Worm (Caenorhabditis elegans) whole organism, young adult: ENCODE measurements around the gene F44E7.9.

ENCODE experiments used
- F33H1.4 ChIP-seq: fragments of 200-800 bp; sonication (Bioruptor generic); IDR thresholded peaks from 2 replicates; pipeline ENCODE4 v1.3.6; 2022; ENCODE audit warnings: missing genetic modification reagents, missing genetic modification characterization, missing compliant biosample characterization
- F37B4.10 ChIP-seq: fragments of 200-800 bp; sonication (Bioruptor generic); IDR thresholded peaks from 2 replicates; pipeline ENCODE4 v1.3.6; 2022; ENCODE audit warnings: missing genetic modification characterization, missing compliant biosample characterization
- F49E8.2 ChIP-seq: sonication (generic microtip); optimal IDR thresholded peaks from 3 replicates; lab custom pipeline; 2017; ENCODE audit warnings: missing genetic modification characterization, mild to moderate bottlenecking, missing compliant biosample characterization, antibody characterized with exemption, moderate library complexity; ENCODE audit not compliant: insufficient read depth
- K11D2.4 ChIP-seq: fragments of 200-800 bp; sonication (Bioruptor generic); IDR thresholded peaks from 2 replicates; pipeline ENCODE4 v1.3.6; 2022; ENCODE audit warnings: missing genetic modification reagents, missing genetic modification characterization, missing compliant biosample characterization
- T07F8.4 ChIP-seq: sonication (generic microtip); optimal IDR thresholded peaks from 2 replicates; lab custom pipeline; 2016; ENCODE audit warnings: mild to moderate bottlenecking, missing genetic modification characterization, moderate library complexity, missing compliant biosample characterization
- Y53G8AR.9 ChIP-seq: fragments of 200-800 bp; sonication (Bioruptor generic); conservative IDR thresholded peaks from 2 replicates; pipeline ENCODE4 v1.3.6; 2022; ENCODE audit warnings: missing genetic modification reagents, missing genetic modification characterization, missing compliant biosample characterization
- Y56A3A.18 ChIP-seq: fragments of 200-800 bp; sonication (Bioruptor generic); IDR thresholded peaks from 2 replicates; pipeline ENCODE4 v1.3.6; 2022; ENCODE audit warnings: missing genetic modification reagents, missing genetic modification characterization, missing compliant biosample characterization
- Y67H2A.10 ChIP-seq: fragments of 200-800 bp; sonication (Bioruptor generic); conservative IDR thresholded peaks from 2 replicates; pipeline ENCODE4 v1.3.6; 2022; ENCODE audit warnings: missing genetic modification reagents, missing genetic modification characterization, missing compliant biosample characterization
- Y79H2A.3 ChIP-seq: fragments of 200-800 bp; sonication (Bioruptor generic); conservative IDR thresholded peaks from 2 replicates; pipeline ENCODE4 v1.3.6; 2022; ENCODE audit warnings: missing genetic modification reagents, missing genetic modification characterization, missing compliant biosample characterization
- ZK185.1 ChIP-seq: sonication (generic microtip); optimal IDR thresholded peaks from 2 replicates; lab custom pipeline; 2016; ENCODE audit warnings: mild to moderate bottlenecking, missing genetic modification characterization, missing compliant biosample characterization; ENCODE audit not compliant: poor library complexity, severe bottlenecking
- akir-1 ChIP-seq: fragments of 200-800 bp; sonication (Bioruptor generic); optimal IDR thresholded peaks from 2 replicates; lab custom pipeline; 2018; ENCODE audit warnings: mild to moderate bottlenecking, missing genetic modification characterization, moderate library complexity, missing compliant biosample characterization
- ama-1 ChIP-seq, 3 experiments: fragments of 150-350 bp in 1 of 3; sonication (generic microtip) in 2 of 3; optimal IDR thresholded peaks; 2 replicates each; lab custom pipeline; 2014 to 2018; ENCODE audit warnings: missing biosample characterization in 2 of 3, missing genetic modification characterization in 2 of 3, missing genetic modification reagents in 2 of 3
- aptf-3 ChIP-seq: fragments of 200-800 bp; sonication (Bioruptor generic); IDR thresholded peaks from 2 replicates; pipeline ENCODE4 v1.3.6; 2022; ENCODE audit warnings: missing genetic modification characterization, missing compliant biosample characterization
- athp-1 ChIP-seq: sonication (generic microtip); optimal IDR thresholded peaks from 2 replicates; lab custom pipeline; 2017; ENCODE audit warnings: mild to moderate bottlenecking, missing genetic modification characterization, missing compliant biosample characterization
- attf-3 ChIP-seq: fragments of 200-800 bp; sonication (Bioruptor generic); conservative IDR thresholded peaks from 2 replicates; pipeline ENCODE4 v1.3.6; 2022; ENCODE audit warnings: missing genetic modification reagents, missing genetic modification characterization, missing compliant biosample characterization
- cebp-1 ChIP-seq, 2 experiments: fragments of 200-800 bp in 1 of 2; sonication (Bioruptor generic) in 1 of 2; sonication (generic microtip) in 1 of 2; IDR thresholded peaks in 1 of 2; optimal IDR thresholded peaks in 1 of 2; 2 replicates each; pipeline versions ENCODE4 v1.3.6 to Lab custom; 2017 to 2022; ENCODE audit warnings: missing compliant biosample characterization in 2 of 2, missing genetic modification characterization in 2 of 2, mild to moderate bottlenecking in 1 of 2, missing genetic modification reagents in 1 of 2, moderate library complexity in 1 of 2
- ceh-100 ChIP-seq: fragments of 200-800 bp; sonication (Bioruptor generic); IDR thresholded peaks from 2 replicates; pipeline ENCODE4 v1.3.6; 2022; ENCODE audit warnings: missing genetic modification reagents, missing genetic modification characterization, missing compliant biosample characterization
- ceh-58 ChIP-seq: fragments of 200-800 bp; sonication (Bioruptor generic); IDR thresholded peaks from 2 replicates; pipeline ENCODE4 v1.3.6; 2022; ENCODE audit warnings: missing genetic modification characterization, missing compliant biosample characterization
- ceh-91 ChIP-seq: fragments of 200-800 bp; sonication (Bioruptor generic); IDR thresholded peaks from 2 replicates; pipeline ENCODE4 v1.3.6; 2022; ENCODE audit warnings: missing genetic modification reagents, missing genetic modification characterization, missing compliant biosample characterization
- die-1 ChIP-seq: sonication (generic microtip); optimal IDR thresholded peaks from 2 replicates; lab custom pipeline; 2016; ENCODE audit warnings: missing genotype, mild to moderate bottlenecking, missing genetic modification characterization, missing compliant biosample characterization
- dox-1 ChIP-seq: fragments of 200-800 bp; sonication (Bioruptor generic); IDR thresholded peaks from 2 replicates; pipeline ENCODE4 v1.3.6; 2022; ENCODE audit warnings: missing genetic modification reagents, missing genetic modification characterization, missing compliant biosample characterization
- dpl-1 ChIP-seq: fragments of 150-350 bp; optimal IDR thresholded peaks from 2 replicates; lab custom pipeline; 2014; ENCODE audit warnings: missing biosample characterization, missing genetic modification reagents, missing genetic modification characterization
- egrh-3 ChIP-seq: fragments of 200-800 bp; sonication (Bioruptor generic); IDR thresholded peaks from 2 replicates; pipeline ENCODE4 v1.3.6; 2022; ENCODE audit warnings: missing genetic modification reagents, missing genetic modification characterization, missing compliant biosample characterization
- ekl-4 ChIP-seq: fragments of 200-800 bp; sonication (Bioruptor generic); IDR thresholded peaks from 2 replicates; pipeline ENCODE4 v1.3.6; 2022; ENCODE audit warnings: missing genetic modification reagents, missing genetic modification characterization, missing compliant biosample characterization
- hrde-1 ChIP-seq: sonication (generic microtip); optimal IDR thresholded peaks from 2 replicates; lab custom pipeline; 2016; ENCODE audit warnings: missing genetic modification characterization, mild to moderate bottlenecking, missing compliant biosample characterization, moderate library complexity, missing genotype, missing genetic modification reagents, borderline replicate concordance
- lin-26 ChIP-seq: fragments of 200-800 bp; sonication (Bioruptor generic); IDR thresholded peaks from 2 replicates; pipeline ENCODE4 v1.3.6; 2022; ENCODE audit warnings: missing genetic modification reagents, missing genetic modification characterization, missing compliant biosample characterization
- lin-35 ChIP-seq, 3 experiments: fragments of 150-350 bp in 2 of 3; sonication (generic microtip) in 1 of 3; optimal IDR thresholded peaks; 2 replicates each; lab custom pipeline; 2014 to 2018; ENCODE audit warnings: missing biosample characterization in 3 of 3, missing genetic modification characterization in 3 of 3, missing genetic modification reagents in 3 of 3
- lsl-1 ChIP-seq: fragments of 200-800 bp; sonication (Bioruptor generic); optimal IDR thresholded peaks from 2 replicates; lab custom pipeline; 2018; ENCODE audit warnings: mild to moderate bottlenecking, missing genetic modification characterization, moderate library complexity, missing compliant biosample characterization
- madf-3 ChIP-seq: fragments of 200-800 bp; sonication (Bioruptor generic); IDR thresholded peaks from 2 replicates; pipeline ENCODE4 v1.3.6; 2022; ENCODE audit warnings: missing genetic modification reagents, missing genetic modification characterization, missing compliant biosample characterization
- madf-6 ChIP-seq: fragments of 200-800 bp; sonication (Bioruptor generic); IDR thresholded peaks from 2 replicates; pipeline ENCODE4 v1.3.6; 2022; ENCODE audit warnings: missing genetic modification reagents, missing genetic modification characterization, missing compliant biosample characterization
- mel-28 ChIP-seq: sonication (generic microtip); optimal IDR thresholded peaks from 2 replicates; lab custom pipeline; 2016; ENCODE audit warnings: borderline replicate concordance, mild to moderate bottlenecking, missing genetic modification characterization, missing compliant biosample characterization
- mxl-1 ChIP-seq: sonication (generic microtip); optimal IDR thresholded peaks from 2 replicates; lab custom pipeline; 2016; ENCODE audit warnings: missing genetic modification characterization, missing compliant biosample characterization
- nfya-1 ChIP-seq: sonication (generic microtip); optimal IDR thresholded peaks from 2 replicates; lab custom pipeline; 2017; ENCODE audit warnings: antibody characterized with exemption, missing compliant biosample characterization, missing genetic modification characterization, borderline replicate concordance; ENCODE audit not compliant: insufficient read depth
- nfya-2 ChIP-seq: fragments of 200-800 bp; sonication (Bioruptor generic); IDR thresholded peaks from 2 replicates; pipeline ENCODE4 v1.3.6; 2022; ENCODE audit warnings: missing genetic modification reagents, missing genetic modification characterization, missing compliant biosample characterization
- nhr-80 ChIP-seq: sonication (generic microtip); optimal IDR thresholded peaks from 2 replicates; lab custom pipeline; 2016; ENCODE audit warnings: missing genetic modification characterization, missing compliant biosample characterization
- nhr-90 ChIP-seq: sonication (generic microtip); optimal IDR thresholded peaks from 2 replicates; lab custom pipeline; 2016; ENCODE audit warnings: missing genotype, mild to moderate bottlenecking, missing genetic modification characterization, missing compliant biosample characterization
- rcor-1 ChIP-seq: fragments of 200-800 bp; sonication (Bioruptor generic); IDR thresholded peaks from 2 replicates; pipeline ENCODE4 v1.3.6; 2022; ENCODE audit warnings: missing genetic modification reagents, missing genetic modification characterization, missing compliant biosample characterization
- repo-1 ChIP-seq: sonication (generic microtip); optimal IDR thresholded peaks from 2 replicates; lab custom pipeline; 2017; ENCODE audit warnings: mild to moderate bottlenecking, missing genetic modification characterization, missing compliant biosample characterization
- sea-2 ChIP-seq: fragments of 200-800 bp; sonication (Bioruptor generic); IDR thresholded peaks from 2 replicates; pipeline ENCODE4 v1.3.6; 2022; ENCODE audit warnings: missing genetic modification characterization, missing compliant biosample characterization
- somi-1 ChIP-seq: fragments of 200-800 bp; sonication (Bioruptor generic); optimal IDR thresholded peaks from 2 replicates; lab custom pipeline; 2018; ENCODE audit warnings: mild to moderate bottlenecking, missing genetic modification characterization, missing compliant biosample characterization
- tlf-1 ChIP-seq: fragments of 200-800 bp; sonication (Bioruptor generic); optimal IDR thresholded peaks from 2 replicates; lab custom pipeline; 2018; ENCODE audit warnings: mild to moderate bottlenecking, missing genetic modification characterization, missing compliant biosample characterization
- unc-130 ChIP-seq: sonication (generic microtip); optimal IDR thresholded peaks from 2 replicates; lab custom pipeline; 2016; ENCODE audit warnings: missing genetic modification reagents, missing genetic modification characterization, missing compliant biosample characterization
- xnd-1 ChIP-seq: sonication (generic microtip); optimal IDR thresholded peaks from 2 replicates; lab custom pipeline; 2016; ENCODE audit warnings: missing genotype, missing genetic modification reagents, missing genetic modification characterization, missing compliant biosample characterization
- zfh-2 ChIP-seq: fragments of 200-800 bp; sonication (Bioruptor generic); conservative IDR thresholded peaks from 2 replicates; pipeline ENCODE4 v1.3.6; 2022; ENCODE audit warnings: missing genetic modification reagents, missing genetic modification characterization, missing compliant biosample characterization
- ztf-18 ChIP-seq: sonication (generic microtip); optimal IDR thresholded peaks from 2 replicates; lab custom pipeline; 2016; ENCODE audit warnings: missing genotype, mild to moderate bottlenecking, missing genetic modification characterization, missing compliant biosample characterization
- ztf-22 ChIP-seq: fragments of 200-800 bp; sonication (Bioruptor generic); optimal IDR thresholded peaks from 2 replicates; lab custom pipeline; 2018; ENCODE audit warnings: mild to moderate bottlenecking, missing genetic modification characterization, moderate library complexity, missing compliant biosample characterization
- ztf-28 ChIP-seq: fragments of 200-800 bp; sonication (Bioruptor generic); IDR thresholded peaks from 2 replicates; pipeline ENCODE4 v1.3.6; 2022; ENCODE audit warnings: missing genetic modification reagents, missing genetic modification characterization, missing compliant biosample characterization

F44E7.9 gene

DNA sequence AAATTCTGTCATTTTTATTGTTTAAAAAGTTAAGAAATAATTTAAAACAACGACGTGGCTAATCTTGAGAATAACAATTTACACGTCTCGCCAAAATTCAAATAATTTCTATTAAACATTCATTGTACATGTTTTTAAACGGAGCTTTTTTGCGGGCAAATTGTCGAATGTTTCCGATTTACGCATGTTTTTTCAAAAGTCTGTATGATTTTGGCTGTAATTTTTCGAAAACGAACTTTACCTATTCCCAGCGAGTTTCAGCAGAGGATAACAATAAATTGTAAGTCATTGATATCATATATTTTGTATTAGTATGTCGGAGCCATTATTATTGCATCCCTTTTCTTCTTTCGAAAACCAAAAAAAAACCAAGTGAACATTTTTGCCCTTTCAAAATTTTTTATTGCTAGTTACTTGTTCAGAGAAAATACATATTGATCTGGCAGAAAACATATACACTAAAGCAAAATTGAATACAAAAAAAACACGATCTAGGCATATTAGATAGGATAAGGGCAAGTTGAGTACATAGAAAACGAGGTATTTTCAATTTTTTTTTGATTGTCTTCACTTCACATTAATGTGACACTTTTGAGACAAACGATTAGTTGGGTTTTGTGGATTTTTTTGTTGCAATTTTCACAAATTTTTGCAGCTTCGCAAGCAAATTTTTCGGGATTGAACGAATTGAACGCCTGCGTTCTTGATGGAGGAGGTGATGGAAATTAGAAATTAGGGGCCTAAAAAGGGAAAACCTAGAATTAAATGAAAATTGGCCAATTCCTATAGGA is 47.7 kb downstream of the F44E7.9 start, which contains the start of gene F26F12.2 (continued):
- TF ChIP-seq Y79H2A.3 (GFP tag; lab: Robert Waterston, UW) = no peak
- TF ChIP-seq nfya-2 = no peak
- no peak for TF ChIP-seq ceh-91 (GFP tag; lab: Robert Waterston, UW)
- no peak for TF ChIP-seq somi-1
- no peak for TF ChIP-seq T07F8.4 (tag; lab: Kevin White, UChicago)
- TF ChIP-seq F37B4.10 (GFP tag; lab: Robert Waterston, UW) = 0 out of 2 replicates have a peak, but pooled peaks have one; percentile 43
- no peak for TF ChIP-seq nhr-90 (tag; lab: Kevin White, UChicago)
- TF ChIP-seq aptf-3 (GFP tag; lab: Robert Waterston, UW) = no peak
- peak; percentile 48 for TF ChIP-seq repo-1
- no peak for TF ChIP-seq egrh-3 (GFP tag; lab: Robert Waterston, UW)
- no peak; the same call in none of the 2 replicates for TF ChIP-seq cebp-1 (GFP tag; IDR thresholded peaks at IDR 0.05; lab: Robert Waterston, UW)
- peak; percentile 69 for TF ChIP-seq cebp-1 (tag; optimal IDR thresholded peaks at IDR 0.05; lab: Kevin White, UChicago)
- TF ChIP-seq ztf-18 (tag; lab: Kevin White, UChicago) = no peak
- TF ChIP-seq xnd-1 (tag; lab: Kevin White, UChicago) = no peak
- TF ChIP-seq F33H1.4 (GFP tag; lab: Robert Waterston, UW) = no peak
- no peak for TF ChIP-seq sea-2 (GFP tag; lab: Robert Waterston, UW)
- TF ChIP-seq dpl-1 (GFP tag; lab: Kevin White, UChicago) = no peak
- no peak for TF ChIP-seq madf-3
- 0 out of 2 replicates have a peak, but pooled peaks have one; percentile 4 for TF ChIP-seq madf-6 (GFP tag; lab: Robert Waterston, UW)
- no peak for TF ChIP-seq attf-3
- TF ChIP-seq ZK185.1 = peak; percentile 75
- no peak for TF ChIP-seq hrde-1 (tag; lab: Kevin White, UChicago)
- no peak for TF ChIP-seq F49E8.2 (tag; lab: Kevin White, UChicago)
- no peak for TF ChIP-seq ekl-4 (GFP tag; lab: Robert Waterston, UW)
- TF ChIP-seq dox-1 (GFP tag; lab: Robert Waterston, UW) = no peak
- no peak for TF ChIP-seq lin-26
- no peak for TF ChIP-seq nhr-80
- no peak for TF ChIP-seq ceh-100 (GFP tag; lab: Robert Waterston, UW)
- no peak for TF ChIP-seq zfh-2 (GFP tag; lab: Robert Waterston, UW)
- TF ChIP-seq ceh-58 (GFP tag; lab: Robert Waterston, UW) = no peak
- TF ChIP-seq lsl-1 = no peak
- no peak for TF ChIP-seq akir-1 (GFP tag; lab: Kevin White, UChicago)
- no peak for TF ChIP-seq ztf-22
- no peak for TF ChIP-seq athp-1 (tag; lab: Kevin White, UChicago)
- TF ChIP-seq, all 124 proteins: peak for 17

DNA sequence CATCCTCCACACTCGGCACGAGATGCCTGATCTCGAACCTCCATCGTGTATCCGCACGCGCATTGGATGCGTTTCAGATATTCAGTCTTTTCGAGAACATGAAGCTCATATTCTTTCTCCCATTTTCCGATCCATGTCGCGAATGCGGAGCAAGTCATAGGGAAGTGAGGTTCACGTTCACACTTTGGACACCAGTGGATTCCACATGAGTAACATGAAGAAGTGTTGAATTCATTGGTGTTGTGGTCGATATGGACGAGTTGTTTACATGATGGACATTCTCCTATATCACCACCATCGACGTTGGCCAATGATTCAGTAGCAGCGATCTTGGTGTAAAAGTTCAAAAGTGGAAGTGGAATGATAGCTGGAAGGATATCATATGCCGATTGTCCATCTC is 49.9 kb downstream of the F44E7.9 start:
- no peak for TF ChIP-seq nfya-1 (tag; lab: Kevin White, UChicago)
- TF ChIP-seq K11D2.4 (GFP tag; lab: Robert Waterston, UW) = peak; percentile 18; the same call in 1 of the 2 replicates
- TF ChIP-seq ztf-28 (GFP tag; lab: Robert Waterston, UW) = no peak
- TF ChIP-seq lin-35 (GFP tag; optimal IDR thresholded peaks at IDR 0.05; lab: Kevin White, UChicago) = peak in 1 of 3 experiments; percentile 10
- TF ChIP-seq tlf-1 (GFP tag; lab: Kevin White, UChicago) = no peak
- TF ChIP-seq unc-130 (GFP tag; lab: Kevin White, UChicago) = no peak
- TF ChIP-seq ama-1 (optimal IDR thresholded peaks at IDR 0.05; lab: Kevin White, UChicago) = no peak
- no peak for TF ChIP-seq ama-1 (GFP tag; optimal IDR thresholded peaks at IDR 0.05; lab: Kevin White, UChicago)
- TF ChIP-seq mel-28 (tag; lab: Kevin White, UChicago) = peak; percentile 1
- no peak for TF ChIP-seq lsl-1
- no peak for TF ChIP-seq die-1
- TF ChIP-seq Y56A3A.18 = no peak
- no peak for TF ChIP-seq Y67H2A.10 (GFP tag; lab: Robert Waterston, UW)
- no peak for TF ChIP-seq dox-1 (GFP tag; lab: Robert Waterston, UW)
- no peak for TF ChIP-seq mxl-1 (tag; lab: Kevin White, UChicago)
- no peak for TF ChIP-seq Y53G8AR.9 (GFP tag; lab: Robert Waterston, UW)
- no peak for TF ChIP-seq rcor-1 (GFP tag; lab: Robert Waterston, UW)
- TF ChIP-seq nhr-90 (tag; lab: Kevin White, UChicago) = no peak
